Worm (Caenorhabditis elegans) whole organism, L1 larva: ENCODE results near the gene hot-7.

ENCODE experiments used
- fos-1 ChIP-seq: fragments of 150-350 bp; optimal IDR thresholded peaks from 2 replicates; lab custom pipeline; 2014; ENCODE audit warnings: missing biosample characterization, missing genetic modification characterization
- lin-15B ChIP-seq: fragments of 150-350 bp; sonication (generic microtip); optimal IDR thresholded peaks from 3 replicates; lab custom pipeline; 2014; ENCODE audit warnings: missing biosample characterization, missing genetic modification characterization
- nhr-28 ChIP-seq: fragments of 150-350 bp; optimal IDR thresholded peaks from 2 replicates; lab custom pipeline; 2014; ENCODE audit warnings: missing biosample characterization, missing genetic modification characterization
- nhr-77 ChIP-seq: fragments of 150-350 bp; optimal IDR thresholded peaks from 2 replicates; lab custom pipeline; 2014; ENCODE audit warnings: missing biosample characterization, missing genetic modification characterization
- rnt-1 ChIP-seq: sonication (generic microtip); optimal IDR thresholded peaks from 2 replicates; lab custom pipeline; 2016; ENCODE audit warnings: mild to moderate bottlenecking, missing genetic modification characterization, moderate library complexity, missing compliant biosample characterization
- skn-1 ChIP-seq: fragments of 150-350 bp; optimal IDR thresholded peaks from 2 replicates; lab custom pipeline; 2014; ENCODE audit warnings: missing biosample characterization, missing genetic modification characterization
- sox-4 ChIP-seq: sonication (generic microtip); optimal IDR thresholded peaks from 2 replicates; lab custom pipeline; 2016; ENCODE audit warnings: missing genetic modification characterization, missing compliant biosample characterization
- unc-62 ChIP-seq: fragments of 150-350 bp; optimal IDR thresholded peaks from 2 replicates; lab custom pipeline; 2014; ENCODE audit warnings: missing biosample characterization, missing genetic modification reagents, missing genetic modification characterization
- ztf-11 ChIP-seq, 2 experiments: sonication (generic microtip); optimal IDR thresholded peaks; 2 replicates each; lab custom pipeline; 2016 to 2017; ENCODE audit warnings: missing genetic modification characterization in 2 of 2, missing biosample characterization in 1 of 2, missing compliant biosample characterization in 1 of 2
- ztf-4 ChIP-seq: fragments of 150-350 bp; optimal IDR thresholded peaks from 2 replicates; lab custom pipeline; 2014; ENCODE audit warnings: missing biosample characterization, missing genetic modification characterization

- no peak for TF ChIP-seq ztf-11 (tag; optimal IDR thresholded peaks at IDR 0.05; lab: Kevin White, UChicago)
- TF ChIP-seq unc-62 (GFP tag; lab: Kevin White, UChicago), result no peak
- no peak for TF ChIP-seq fos-1 (tag; lab: Kevin White, UChicago)
- no peak for TF ChIP-seq sox-4
- TF ChIP-seq ztf-4 (tag; lab: Kevin White, UChicago), result no peak
- TF ChIP-seq nhr-28 (tag; lab: Kevin White, UChicago), result no peak
- peak; percentile 34 for TF ChIP-seq rnt-1 (tag; lab: Kevin White, UChicago)
- TF ChIP-seq nhr-77 (tag; lab: Kevin White, UChicago), result no peak
- TF ChIP-seq lin-15B (tag; lab: Kevin White, UChicago), result no peak
- peak; percentile 16 for TF ChIP-seq skn-1 (tag; lab: Kevin White, UChicago)
Observed at ce11 chrII:14249489-14249888, 38.3 kb downstream of the hot-7 start.
